Worm (Caenorhabditis elegans) whole organism, L1 larva: ENCODE measurements around the gene vti-1.
"Not testable (repeated sequence)": the region's sequence is repeated elsewhere in the genome, so short reads cannot be mapped to it uniquely, and the experiment has no call there.

ENCODE experiments used
- C04F5.9 ChIP-seq: sonication (generic microtip); optimal IDR thresholded peaks from 2 replicates; lab custom pipeline; 2016; ENCODE audit warnings: missing genetic modification characterization, missing compliant biosample characterization
- alr-1 ChIP-seq: fragments of 200-800 bp; sonication (Bioruptor generic); optimal IDR thresholded peaks from 2 replicates; lab custom pipeline; 2018; ENCODE audit warnings: borderline replicate concordance, mild to moderate bottlenecking, missing genetic modification characterization, missing compliant biosample characterization
- blmp-1 ChIP-seq: fragments of 150-350 bp; optimal IDR thresholded peaks from 2 replicates; lab custom pipeline; 2014; ENCODE audit warnings: missing biosample characterization, missing genetic modification characterization
- ceh-63 ChIP-seq: fragments of 200-800 bp; sonication (Bioruptor generic); optimal IDR thresholded peaks from 2 replicates; lab custom pipeline; 2018; ENCODE audit warnings: mild to moderate bottlenecking, missing genetic modification characterization, missing compliant biosample characterization
- ceh-82 ChIP-seq, 3 experiments: fragments of 150-350 bp in 1 of 3; sonication (generic microtip) in 2 of 3; optimal IDR thresholded peaks; 2 replicates each; lab custom pipeline; 2014 to 2017; ENCODE audit warnings: missing biosample characterization in 3 of 3, missing genetic modification characterization in 3 of 3
- dpl-1 ChIP-seq, 3 experiments: fragments of 150-350 bp in 2 of 3; sonication (generic microtip) in 1 of 3; optimal IDR thresholded peaks; 2 replicates each; lab custom pipeline; 2014 to 2017; ENCODE audit warnings: missing biosample characterization in 3 of 3, missing genetic modification characterization in 3 of 3, missing genetic modification reagents in 3 of 3
- efl-1 ChIP-seq, 4 experiments: fragments of 150-350 bp; optimal IDR thresholded peaks in 3 of 4; peaks in 1 of 4; 1 replicate in 1 of 4; 2 replicates in 3 of 4; lab custom pipeline; 2014; ENCODE audit warnings: missing biosample characterization in 2 of 4, missing genetic modification characterization in 2 of 4, missing genetic modification reagents in 2 of 4
- elt-2 ChIP-seq: sonication (generic microtip); optimal IDR thresholded peaks from 2 replicates; lab custom pipeline; 2016; ENCODE audit warnings: missing genetic modification characterization, mild to moderate bottlenecking, inconsistent platforms, missing compliant biosample characterization, missing genetic modification reagents
- elt-3 ChIP-seq, 6 experiments: fragments of 150-350 bp in 1 of 6; sonication (generic microtip); optimal IDR thresholded peaks; 2 replicates each; lab custom pipeline; 2017 to 2018; ENCODE audit warnings: missing biosample characterization in 6 of 6, missing genetic modification characterization in 6 of 6, inconsistent platforms in 1 of 6
- ets-5 ChIP-seq: fragments of 200-800 bp; sonication (Bioruptor generic); IDR thresholded peaks from 2 replicates; pipeline ENCODE4 v1.3.6; 2022; ENCODE audit warnings: missing genetic modification characterization, missing compliant biosample characterization
- fkh-10 ChIP-seq: sonication (generic microtip); optimal IDR thresholded peaks from 2 replicates; lab custom pipeline; 2017; ENCODE audit warnings: missing biosample characterization, missing genetic modification reagents, missing genetic modification characterization
- fkh-8 ChIP-seq: sonication (generic microtip); optimal IDR thresholded peaks from 2 replicates; lab custom pipeline; 2016; ENCODE audit warnings: mild to moderate bottlenecking, missing genetic modification characterization, missing compliant biosample characterization
- hlh-4 ChIP-seq: sonication (generic microtip); optimal IDR thresholded peaks from 2 replicates; lab custom pipeline; 2016; ENCODE audit warnings: mild to moderate bottlenecking, missing genetic modification characterization, missing compliant biosample characterization
- hpl-2 ChIP-seq: fragments of 150-350 bp; optimal IDR thresholded peaks from 2 replicates; lab custom pipeline; 2014; ENCODE audit warnings: missing biosample characterization, missing genetic modification reagents, missing genetic modification characterization
- irx-1 ChIP-seq: sonication (generic microtip); optimal IDR thresholded peaks from 2 replicates; lab custom pipeline; 2016; ENCODE audit warnings: missing genetic modification characterization, missing compliant biosample characterization
- jun-1 ChIP-seq: fragments of 150-350 bp; optimal IDR thresholded peaks from 2 replicates; lab custom pipeline; 2014; ENCODE audit warnings: missing biosample characterization, missing genetic modification reagents, missing genetic modification characterization
- lin-15B ChIP-seq: fragments of 150-350 bp; sonication (generic microtip); optimal IDR thresholded peaks from 3 replicates; lab custom pipeline; 2014; ENCODE audit warnings: missing biosample characterization, missing genetic modification characterization
- lir-3 ChIP-seq: sonication (generic microtip); optimal IDR thresholded peaks from 2 replicates; lab custom pipeline; 2016; ENCODE audit warnings: mild to moderate bottlenecking, missing genetic modification characterization, moderate library complexity, missing compliant biosample characterization; ENCODE audit not compliant: poor library complexity
- mep-1 ChIP-seq: fragments of 150-350 bp; optimal IDR thresholded peaks from 2 replicates; lab custom pipeline; 2014; ENCODE audit warnings: missing biosample characterization, missing genetic modification characterization
- nhr-19 ChIP-seq: fragments of 200-800 bp; sonication (Bioruptor generic); conservative IDR thresholded peaks from 2 replicates; pipeline ENCODE4 v1.3.6; 2022; ENCODE audit warnings: missing genetic modification characterization, missing compliant biosample characterization
- nhr-76 ChIP-seq: sonication (generic microtip); optimal IDR thresholded peaks from 2 replicates; lab custom pipeline; 2017; ENCODE audit warnings: missing biosample characterization, missing genetic modification characterization
- nhr-90 ChIP-seq: sonication (generic microtip); optimal IDR thresholded peaks from 2 replicates; lab custom pipeline; 2016; ENCODE audit warnings: mild to moderate bottlenecking, missing genetic modification characterization, missing compliant biosample characterization; ENCODE audit not compliant: poor library complexity
- pax-3 ChIP-seq: fragments of 200-800 bp; sonication (Bioruptor generic); optimal IDR thresholded peaks from 2 replicates; lab custom pipeline; 2018; ENCODE audit warnings: mild to moderate bottlenecking, missing genetic modification characterization, moderate library complexity, missing compliant biosample characterization
- rnt-1 ChIP-seq: sonication (generic microtip); optimal IDR thresholded peaks from 2 replicates; lab custom pipeline; 2016; ENCODE audit warnings: mild to moderate bottlenecking, missing genetic modification characterization, moderate library complexity, missing compliant biosample characterization
- sptf-1 ChIP-seq: fragments of 150-350 bp; optimal IDR thresholded peaks from 2 replicates; lab custom pipeline; 2014; ENCODE audit warnings: missing biosample characterization, missing genetic modification characterization
- tbx-2 ChIP-seq: sonication (generic microtip); optimal IDR thresholded peaks from 2 replicates; lab custom pipeline; 2016; ENCODE audit warnings: missing genetic modification characterization, missing compliant biosample characterization
- tlp-1 ChIP-seq: fragments of 150-350 bp; optimal IDR thresholded peaks from 2 replicates; lab custom pipeline; 2014; ENCODE audit warnings: missing biosample characterization, missing genetic modification characterization
- unc-130 ChIP-seq: fragments of 150-350 bp; optimal IDR thresholded peaks from 2 replicates; lab custom pipeline; 2017; ENCODE audit warnings: missing biosample characterization, missing genetic modification characterization, inconsistent platforms
- unc-62 ChIP-seq: fragments of 150-350 bp; optimal IDR thresholded peaks from 2 replicates; lab custom pipeline; 2014; ENCODE audit warnings: missing biosample characterization, missing genetic modification reagents, missing genetic modification characterization
- unc-86 ChIP-seq: sonication (generic microtip); optimal IDR thresholded peaks from 2 replicates; lab custom pipeline; 2016; ENCODE audit warnings: missing genetic modification characterization, missing compliant biosample characterization
- zag-1 ChIP-seq: fragments of 150-350 bp; optimal IDR thresholded peaks from 2 replicates; lab custom pipeline; 2014; ENCODE audit warnings: missing biosample characterization, missing genetic modification characterization
- ztf-11 ChIP-seq, 2 experiments: sonication (generic microtip); optimal IDR thresholded peaks; 2 replicates each; lab custom pipeline; 2016 to 2017; ENCODE audit warnings: missing genetic modification characterization in 2 of 2, missing biosample characterization in 1 of 2, missing compliant biosample characterization in 1 of 2

Gene vti-1

ce11 chrIV:14774454-14774853 is 8.0 kb upstream of the vti-1 start, which contains the start of gene Y57G11C.51:
Y57G11C.51 (minus strand) TSS chrIV:14774554.
- TF ChIP-seq irx-1; unc-86 (tag; lab: Kevin White, UChicago); jun-1: not testable (repeated sequence)

- TF ChIP-seq elt-2 (tag; lab: Kevin White, UChicago) = no peak
- no peak for TF ChIP-seq efl-1 (optimal IDR thresholded peaks at IDR 0.05; lab: Kevin White, UChicago)
- peak in 1 of 2 experiments; percentile 60 for TF ChIP-seq efl-1 (GFP tag; optimal IDR thresholded peaks at IDR 0.05 in 1 of 2; lab: Kevin White, UChicago)
- TF ChIP-seq dpl-1 (GFP tag; optimal IDR thresholded peaks at IDR 0.05; lab: Kevin White, UChicago) = peak in 1 of 3 experiments; percentile 10
- TF ChIP-seq unc-86 (tag; lab: Kevin White, UChicago) = peak; percentile 68
- TF ChIP-seq, all 84 proteins: peak for 3
Observed at ce11 chrIV:14773280-14774071, 7.0 kb upstream of the vti-1 start, which contains the start of gene Y57G11C.36. Y57G11C.36 (minus strand) TSS chrIV:14773781.

ce11 chrIV:14771325-14771724 is 4.9 kb upstream of the vti-1 start, which contains the start of gene degl-1:
degl-1 (minus strand) TSS chrIV:14771425.
- TF ChIP-seq sptf-1 (tag; lab: Kevin White, UChicago) (no peak), mep-1 (no peak), hlh-4 (tag; lab: Kevin White, UChicago) (no peak), zag-1 (tag; lab: Kevin White, UChicago) (no peak), nhr-19 (GFP tag; lab: Robert Waterston, UW) (no peak), ets-5 (GFP tag; lab: Robert Waterston, UW) (no peak), unc-130 (tag; lab: Kevin White, UChicago) (no peak), ztf-11 (tag; optimal IDR thresholded peaks at IDR 0.05; lab: Kevin White, UChicago) (no peak), nhr-90 (tag; lab: Kevin White, UChicago) (no peak), fkh-10 (GFP tag; lab: Kevin White, UChicago) (no peak), C04F5.9 (tag; lab: Kevin White, UChicago) (no peak), tbx-2 (tag; lab: Kevin White, UChicago) (no peak), hpl-2 (no peak), ceh-63 (GFP tag; lab: Kevin White, UChicago) (no peak), lir-3 (tag; lab: Kevin White, UChicago) (no peak), alr-1 (tag; lab: Kevin White, UChicago) (no peak), nhr-76 (no peak), rnt-1 (tag; lab: Kevin White, UChicago) (no peak)

ce11 chrIV:14770663-14771062 is 4.2 kb upstream of the vti-1 start:
- TF ChIP-seq efl-1 (optimal IDR thresholded peaks at IDR 0.05; lab: Kevin White, UChicago) (no peak), efl-1 (GFP tag; optimal IDR thresholded peaks at IDR 0.05 in 1 of 2; lab: Kevin White, UChicago) (peak in 1 of 2 experiments; percentile 42), ceh-82 (tag; optimal IDR thresholded peaks at IDR 0.05; lab: Kevin White, UChicago) (no peak), lin-15B (tag; lab: Kevin White, UChicago) (no peak)

ce11 chrIV:14769218-14769835 is 2.9 kb upstream of the vti-1 start, which contains the start of gene Y57G11C.43:
Y57G11C.43 (plus strand) TSS chrIV:14769441.
- no peak for TF ChIP-seq ceh-63 (GFP tag; lab: Kevin White, UChicago)
- no peak for TF ChIP-seq elt-3 (tag; optimal IDR thresholded peaks at IDR 0.05; lab: Kevin White, UChicago)
- no peak for TF ChIP-seq pax-3 (tag; lab: Kevin White, UChicago)
- no peak for TF ChIP-seq tlp-1
- TF ChIP-seq blmp-1 = no peak
- TF ChIP-seq unc-62 (GFP tag; lab: Kevin White, UChicago) = no peak
- no peak for TF ChIP-seq fkh-8
- TF ChIP-seq mep-1 = no peak
